Fruit fly (Drosophila melanogaster) whole organism, wandering third instar larva: ENCODE data around the gene Osi16.

ENCODE experiments used
- Abd-B ChIP-seq: fragments of >200 bp; optimal IDR thresholded peaks from 2 replicates; lab custom pipeline; 2017; ENCODE audit warnings: missing biosample characterization, missing genetic modification characterization
- CG32264 ChIP-seq: fragments of 200-800 bp; sonication (Bioruptor generic); optimal IDR thresholded peaks from 2 replicates; lab custom pipeline; 2016; ENCODE audit warnings: missing biosample characterization, missing genetic modification characterization
- CG9705 ChIP-seq: fragments of 200-800 bp; sonication (Bioruptor generic); optimal IDR thresholded peaks from 2 replicates; lab custom pipeline; 2018; ENCODE audit warnings: missing biosample characterization, mild to moderate bottlenecking, missing genetic modification characterization
- CrebA ChIP-seq: fragments of 200-800 bp; sonication (Bioruptor generic); optimal IDR thresholded peaks from 2 replicates; lab custom pipeline; 2016; ENCODE audit warnings: missing biosample characterization, mild to moderate bottlenecking, missing genetic modification characterization, borderline replicate concordance
- Dfd ChIP-seq: fragments of >200 bp; optimal IDR thresholded peaks from 2 replicates; lab custom pipeline; 2017; ENCODE audit warnings: missing biosample characterization, missing genetic modification characterization
- Dif ChIP-seq: fragments of 200-275, 200-300 bp; sonication (Bioruptor generic); optimal IDR thresholded peaks from 2 replicates; lab custom pipeline; 2018; ENCODE audit warnings: missing biosample characterization, missing genetic modification characterization; ENCODE audit not compliant: partially characterized antibody
- GATAd ChIP-seq: sonication (Bioruptor generic); optimal IDR thresholded peaks from 2 replicates; lab custom pipeline; 2016; ENCODE audit warnings: missing biosample characterization, missing genetic modification characterization
- HLH106 ChIP-seq: fragments of 200-800 bp; optimal IDR thresholded peaks from 3 replicates; lab custom pipeline; 2019; ENCODE audit warnings: missing biosample characterization, mild to moderate bottlenecking, missing genetic modification characterization, moderate library complexity
- Hnf4 ChIP-seq: fragments of 200-800 bp; sonication (Bioruptor generic); optimal IDR thresholded peaks from 2 replicates; lab custom pipeline; 2016; ENCODE audit warnings: missing biosample characterization, mild to moderate bottlenecking, missing genetic modification characterization
- Hr78 ChIP-seq: fragments of >200 bp; optimal IDR thresholded peaks from 2 replicates; lab custom pipeline; 2017; ENCODE audit warnings: missing biosample characterization, missing genetic modification characterization
- Hr83 ChIP-seq: fragments of 200-300 bp; sonication (Bioruptor generic); optimal IDR thresholded peaks from 2 replicates; lab custom pipeline; 2016; ENCODE audit warnings: missing biosample characterization, mild to moderate bottlenecking, missing genetic modification characterization, moderate library complexity; ENCODE audit not compliant: poor library complexity, severe bottlenecking
- Mio ChIP-seq: sonication (Bioruptor generic); optimal IDR thresholded peaks from 2 replicates; lab custom pipeline; 2016; ENCODE audit warnings: missing biosample characterization, missing genetic modification characterization
- Myc ChIP-seq: fragments of >200 bp; optimal IDR thresholded peaks from 2 replicates; lab custom pipeline; 2017
- N ChIP-seq: fragments of >200 bp; optimal IDR thresholded peaks from 2 replicates; lab custom pipeline; 2018; ENCODE audit warnings: missing biosample characterization, missing external identifiers, missing genetic modification characterization
- Sp1 ChIP-seq: fragments of 200-800 bp; sonication (Bioruptor generic); optimal IDR thresholded peaks from 3 replicates; lab custom pipeline; 2019; ENCODE audit warnings: missing biosample characterization, mild to moderate bottlenecking, missing genetic modification characterization, moderate library complexity
- br ChIP-seq: fragments of 200-800 bp; sonication (Bioruptor generic); optimal IDR thresholded peaks from 2 replicates; lab custom pipeline; 2016; ENCODE audit warnings: missing biosample characterization, missing genetic modification characterization
- brk ChIP-seq: fragments of 200-800 bp; sonication (Bioruptor generic); optimal IDR thresholded peaks from 2 replicates; lab custom pipeline; 2016; ENCODE audit warnings: missing biosample characterization, mild to moderate bottlenecking, missing genetic modification characterization
- dl ChIP-seq, 2 experiments: fragments of 175-275, 200-275 bp in 1 of 2; fragments of 200-275 bp in 1 of 2; sonication (Bioruptor generic); optimal IDR thresholded peaks; lab custom pipeline; 2018; ENCODE audit warnings: mild to moderate bottlenecking in 2 of 2, missing biosample characterization in 2 of 2, missing genetic modification characterization in 2 of 2, moderate library complexity in 2 of 2; ENCODE audit not compliant: partially characterized antibody in 2 of 2, insufficient read depth in 1 of 2
- dmrt93B ChIP-seq: fragments of 200-800 bp; sonication (Bioruptor generic); optimal IDR thresholded peaks from 2 replicates; lab custom pipeline; 2018; ENCODE audit warnings: missing biosample characterization, mild to moderate bottlenecking, missing genetic modification characterization
- dsf ChIP-seq: sonication (Bioruptor generic); optimal IDR thresholded peaks from 2 replicates; lab custom pipeline; 2016; ENCODE audit warnings: missing biosample characterization, missing genetic modification characterization, borderline replicate concordance
- ey ChIP-seq: fragments of 200-800 bp; sonication (Bioruptor generic); optimal IDR thresholded peaks from 2 replicates; lab custom pipeline; 2016; ENCODE audit warnings: missing biosample characterization, missing genetic modification characterization
- fru ChIP-seq: fragments of 200-800 bp; sonication (Bioruptor generic); optimal IDR thresholded peaks from 3 replicates; lab custom pipeline; 2016; ENCODE audit warnings: missing biosample characterization, mild to moderate bottlenecking, missing genetic modification characterization
- h ChIP-seq: fragments of 200-800 bp; sonication (Bioruptor generic); optimal IDR thresholded peaks from 3 replicates; lab custom pipeline; 2016; ENCODE audit warnings: missing biosample characterization, mild to moderate bottlenecking, missing genetic modification characterization
- jim ChIP-seq: fragments of 175-275, 200-325 bp; sonication (Bioruptor generic); optimal IDR thresholded peaks from 2 replicates; lab custom pipeline; 2016; ENCODE audit warnings: missing biosample characterization, mild to moderate bottlenecking, missing genetic modification characterization
- lola ChIP-seq: fragments of >200 bp; optimal IDR thresholded peaks from 2 replicates; lab custom pipeline; 2017; ENCODE audit warnings: missing biosample characterization, missing genetic modification characterization
- pan ChIP-seq: fragments of >200 bp; optimal IDR thresholded peaks from 2 replicates; lab custom pipeline; 2017
- psq ChIP-seq: fragments of 200-800 bp; sonication (Bioruptor generic); optimal IDR thresholded peaks from 3 replicates; lab custom pipeline; 2017; ENCODE audit warnings: missing biosample characterization, mild to moderate bottlenecking, missing genetic modification characterization, moderate library complexity
- rgr ChIP-seq: fragments of 200-800 bp; sonication (Bioruptor generic); optimal IDR thresholded peaks from 3 replicates; lab custom pipeline; 2016; ENCODE audit warnings: missing biosample characterization, mild to moderate bottlenecking, missing genetic modification characterization
- sage ChIP-seq: fragments of 200-800 bp; sonication (Bioruptor generic); optimal IDR thresholded peaks from 2 replicates; lab custom pipeline; 2016; ENCODE audit warnings: missing biosample characterization, mild to moderate bottlenecking, missing genetic modification characterization
- sv ChIP-seq: fragments of 200-800 bp; sonication (Bioruptor generic); optimal IDR thresholded peaks from 3 replicates; lab custom pipeline; 2016; ENCODE audit warnings: missing biosample characterization, missing genetic modification characterization
- tai ChIP-seq: sonication (Bioruptor generic); optimal IDR thresholded peaks from 2 replicates; lab custom pipeline; 2016; ENCODE audit warnings: missing biosample characterization, missing genetic modification characterization
- usp ChIP-seq: fragments of >200 bp; optimal IDR thresholded peaks from 2 replicates; lab custom pipeline; 2017; ENCODE audit warnings: missing biosample characterization, missing genetic modification characterization
- woc ChIP-seq: sonication (Bioruptor generic); optimal IDR thresholded peaks from 2 replicates; lab custom pipeline; 2016; ENCODE audit warnings: missing biosample characterization, mild to moderate bottlenecking, missing genetic modification characterization

The Osi16 gene

dm6 chr3R:6337397-6337796 is 32.4 kb downstream of the Osi16 start:
- TF ChIP-seq Hnf4 (GFP tag; lab: Kevin White, UChicago) (no peak), GATAd (GFP tag; lab: Kevin White, UChicago) (no peak), dmrt93B (GFP tag; lab: Kevin White, UChicago) (no peak), HLH106 (tag; lab: Kevin White, UChicago) (no peak), tai (GFP tag; lab: Kevin White, UChicago) (no peak), N (GFP tag; lab: Kevin White, UChicago) (no peak), Hr83 (GFP tag; lab: Kevin White, UChicago) (no peak), jim (GFP tag; lab: Kevin White, UChicago) (no peak), usp (GFP tag; lab: Kevin White, UChicago) (no peak), dl (GFP tag; optimal IDR thresholded peaks at IDR 0.05; lab: Kevin White, UChicago; ENCODE audit: insufficient read depth in 1 of 2, partially characterized antibody in 2 of 2) (no peak), dsf (no peak), psq (no peak), CG9705 (GFP tag; lab: Kevin White, UChicago) (no peak), pan (lab: Kevin White, UChicago) (no peak), Mio (GFP tag; lab: Kevin White, UChicago) (no peak), brk (GFP tag; lab: Kevin White, UChicago) (no peak), CrebA (GFP tag; lab: Kevin White, UChicago) (no peak), woc (GFP tag; lab: Kevin White, UChicago) (no peak), CG32264 (GFP tag; lab: Kevin White, UChicago) (no peak)

dm6 chr3R:6339795-6340194 is 34.7 kb downstream of the Osi16 start, which contains the start of gene Osi20:
TSS of gene Osi20 (plus strand) at chr3R:6340095.
- no peak for TF ChIP-seq N (GFP tag; lab: Kevin White, UChicago)
- no peak for TF ChIP-seq Myc (lab: Kevin White, UChicago)
- no peak for TF ChIP-seq Abd-B (GFP tag; lab: Kevin White, UChicago)
- no peak for TF ChIP-seq h (GFP tag; lab: Kevin White, UChicago)
- no peak for TF ChIP-seq dl (GFP tag; optimal IDR thresholded peaks at IDR 0.05; lab: Kevin White, UChicago; ENCODE audit: insufficient read depth in 1 of 2, partially characterized antibody in 2 of 2)
- TF ChIP-seq fru (GFP tag; lab: Kevin White, UChicago) = no peak
- TF ChIP-seq sage (GFP tag; lab: Kevin White, UChicago) = no peak
- TF ChIP-seq Sp1 (GFP tag; lab: Kevin White, UChicago) = no peak
- TF ChIP-seq Dif (GFP tag; lab: Kevin White, UChicago) = no peak
- no peak for TF ChIP-seq lola
- TF ChIP-seq HLH106 (tag; lab: Kevin White, UChicago) = no peak

- TF ChIP-seq N (GFP tag; lab: Kevin White, UChicago) (no peak), ey (GFP tag; lab: Kevin White, UChicago) (no peak), Mio (GFP tag; lab: Kevin White, UChicago) (no peak), Hr78 (GFP tag; lab: Kevin White, UChicago) (no peak), Hnf4 (GFP tag; lab: Kevin White, UChicago) (no peak), tai (GFP tag; lab: Kevin White, UChicago) (no peak), sv (GFP tag; lab: Kevin White, UChicago) (no peak), Dif (GFP tag; lab: Kevin White, UChicago) (no peak), GATAd (GFP tag; lab: Kevin White, UChicago) (no peak), br (GFP tag; lab: Kevin White, UChicago) (no peak), Sp1 (GFP tag; lab: Kevin White, UChicago) (no peak), h (GFP tag; lab: Kevin White, UChicago) (no peak), CG32264 (GFP tag; lab: Kevin White, UChicago) (no peak), dl (GFP tag; optimal IDR thresholded peaks at IDR 0.05; lab: Kevin White, UChicago; ENCODE audit: insufficient read depth in 1 of 2, partially characterized antibody in 2 of 2) (no peak), dmrt93B (GFP tag; lab: Kevin White, UChicago) (no peak), jim (GFP tag; lab: Kevin White, UChicago) (no peak), rgr (GFP tag; lab: Kevin White, UChicago) (no peak)
- TF ChIP-seq, all 38 proteins: peak for 0
Observed at dm6 chr3R:6341668-6342067, 36.6 kb downstream of the Osi16 start, which contains the start of gene CG17917. TSS of gene CG17917 (plus strand) at chr3R:6341968.

dm6 chr3R:6342702-6343101 is 37.7 kb downstream of the Osi16 start, which contains the start of gene CG10298:
TSS of gene CG10298 (plus strand) at chr3R:6343002.
- no peak for TF ChIP-seq jim (GFP tag; lab: Kevin White, UChicago)
- no peak for TF ChIP-seq Hr83 (GFP tag; lab: Kevin White, UChicago)
- TF ChIP-seq Dfd = no peak
